Fruit fly (Drosophila melanogaster) whole organism, embryonic: ENCODE data around the gene Cnep1r2.

Experiments
- Aef1 ChIP-seq: fragments of 200-800 bp; sonication (Bioruptor generic); IDR thresholded peaks from 3 replicates; pipeline ENCODE4 v1.3.6; 2022; ENCODE audit warnings: missing biosample characterization, missing genetic modification characterization
- Atf3 ChIP-seq: fragments of 200-800 bp; sonication (Bioruptor generic); optimal IDR thresholded peaks from 3 replicates; lab custom pipeline; 2016; ENCODE audit warnings: missing biosample characterization, missing genetic modification characterization
- B-H1 ChIP-seq: fragments of 200-800 bp; sonication (Bioruptor generic); IDR thresholded peaks from 3 replicates; pipeline ENCODE4 v1.3.6; 2022; ENCODE audit warnings: missing biosample characterization, missing genetic modification characterization
- CG10267 ChIP-seq: fragments of 200-800 bp; sonication (Bioruptor generic); optimal IDR thresholded peaks from 2 replicates; lab custom pipeline; 2018; ENCODE audit warnings: missing biosample characterization, mild to moderate bottlenecking, missing genetic modification characterization, moderate library complexity
- CG11696 ChIP-seq: fragments of 200-800 bp; sonication (Bioruptor generic); IDR thresholded peaks from 2 replicates; pipeline ENCODE4 v1.3.6; 2022; ENCODE audit warnings: missing biosample characterization, missing genetic modification characterization
- CG15696 ChIP-seq: fragments of 200-800 bp; sonication (Bioruptor generic); optimal IDR thresholded peaks from 2 replicates; lab custom pipeline; 2019; ENCODE audit warnings: missing biosample characterization, mild to moderate bottlenecking, missing genetic modification characterization, moderate library complexity
- CG18619 ChIP-seq: fragments of 200-800 bp; sonication (Bioruptor generic); optimal IDR thresholded peaks from 3 replicates; lab custom pipeline; 2017; ENCODE audit warnings: missing biosample characterization, mild to moderate bottlenecking, missing genetic modification characterization
- CG2116 ChIP-seq: fragments of 200-800 bp; sonication (Bioruptor generic); optimal IDR thresholded peaks from 3 replicates; lab custom pipeline; 2018; ENCODE audit warnings: missing biosample characterization, mild to moderate bottlenecking, missing genetic modification characterization
- CG2120 ChIP-seq: fragments of 200-800 bp; sonication (Bioruptor generic); optimal IDR thresholded peaks from 3 replicates; lab custom pipeline; 2016; ENCODE audit warnings: missing biosample characterization, missing genetic modification characterization
- CG2202 ChIP-seq: fragments of 200-800 bp; sonication (Bioruptor generic); optimal IDR thresholded peaks from 2 replicates; lab custom pipeline; 2018; ENCODE audit warnings: missing biosample characterization, mild to moderate bottlenecking, missing genetic modification characterization
- CG31224 ChIP-seq: fragments of 200-800 bp; sonication (Bioruptor generic); IDR thresholded peaks from 2 replicates; pipeline ENCODE4 v1.3.6; 2022; ENCODE audit warnings: missing biosample characterization, missing genetic modification characterization
- CG6254 ChIP-seq: fragments of 200-800 bp; sonication (Bioruptor generic); optimal IDR thresholded peaks from 3 replicates; lab custom pipeline; 2017; ENCODE audit warnings: mild to moderate bottlenecking, missing biosample characterization, missing genetic modification reagents, missing genetic modification characterization
- CG8290 ChIP-seq, 3 experiments: fragments of 200-800 bp; sonication (Bioruptor generic); optimal IDR thresholded peaks; 2 replicates each; lab custom pipeline; 2016 to 2019; ENCODE audit warnings: missing biosample characterization in 3 of 3, missing genetic modification characterization in 3 of 3, mild to moderate bottlenecking in 2 of 3, moderate library complexity in 1 of 3
- CG8765 ChIP-seq: fragments of 200-800 bp; sonication (Bioruptor generic); IDR thresholded peaks from 2 replicates; pipeline ENCODE4 v1.3.6; 2022; ENCODE audit warnings: missing biosample characterization, missing genetic modification characterization
- CG8924 ChIP-seq: fragments of 200-800 bp; optimal IDR thresholded peaks from 3 replicates; lab custom pipeline; 2019; ENCODE audit warnings: missing biosample characterization, mild to moderate bottlenecking, missing genetic modification characterization, moderate library complexity
- CkIIα-i1 ChIP-seq: fragments of 200-800 bp; sonication (Bioruptor generic); IDR thresholded peaks from 2 replicates; pipeline ENCODE4 v1.3.6; 2022; ENCODE audit warnings: missing biosample characterization, missing genetic modification characterization
- Dip3 ChIP-seq: fragments of 200-800 bp; sonication (Bioruptor generic); optimal IDR thresholded peaks from 3 replicates; lab custom pipeline; 2016; ENCODE audit warnings: missing biosample characterization, missing genetic modification characterization
- HHEX ChIP-seq: fragments of 200-800 bp; sonication (Bioruptor generic); optimal IDR thresholded peaks from 3 replicates; lab custom pipeline; 2017; ENCODE audit warnings: missing biosample characterization, mild to moderate bottlenecking, missing genetic modification characterization, missing genetic modification reagents
- HLH3B ChIP-seq: fragments of 200-800 bp; sonication (Bioruptor generic); IDR thresholded peaks from 2 replicates; pipeline ENCODE4 v1.3.6; 2022; ENCODE audit warnings: missing biosample characterization, missing genetic modification characterization
- HLHmδ ChIP-seq: fragments of 200-800 bp; sonication (Bioruptor generic); optimal IDR thresholded peaks from 2 replicates; lab custom pipeline; 2018; ENCODE audit warnings: missing biosample characterization, mild to moderate bottlenecking, missing genetic modification characterization, moderate library complexity
- Hey ChIP-seq: fragments of 200-800 bp; sonication (Bioruptor generic); optimal IDR thresholded peaks from 3 replicates; lab custom pipeline; 2018; ENCODE audit warnings: missing biosample characterization, mild to moderate bottlenecking, missing genetic modification characterization
- Kr ChIP-seq: fragments of 200-800 bp; sonication (Bioruptor generic); optimal IDR thresholded peaks from 2 replicates; lab custom pipeline; 2017; ENCODE audit warnings: missing biosample characterization, mild to moderate bottlenecking, missing genetic modification characterization
- Lim3 ChIP-seq: fragments of 200-800 bp; sonication (Bioruptor generic); IDR thresholded peaks from 2 replicates; pipeline ENCODE4 v1.3.6; 2022; ENCODE audit warnings: missing biosample characterization, missing genetic modification characterization
- Mrtf ChIP-seq: fragments of 200-800 bp; sonication (Bioruptor generic); IDR thresholded peaks from 3 replicates; pipeline ENCODE4 v1.3.6; 2022; ENCODE audit warnings: missing biosample characterization, missing genetic modification characterization
- NC2α ChIP-seq: fragments of 200-800 bp; sonication (Bioruptor generic); optimal IDR thresholded peaks from 2 replicates; lab custom pipeline; 2016; ENCODE audit warnings: missing biosample characterization, missing genetic modification characterization
- NK7.1 ChIP-seq: fragments of 200-800 bp; sonication (Bioruptor generic); optimal IDR thresholded peaks from 3 replicates; lab custom pipeline; 2016; ENCODE audit warnings: missing biosample characterization, missing genetic modification characterization
- Optix ChIP-seq: fragments of 200-800 bp; sonication (Bioruptor generic); IDR thresholded peaks from 3 replicates; pipeline ENCODE4 v1.3.6; 2022; ENCODE audit warnings: missing biosample characterization, missing genetic modification characterization
- Stat92E ChIP-seq, 3 experiments: fragments of >200 bp in 2 of 3; fragments of 200-800 bp in 1 of 3; sonication (Bioruptor generic) in 1 of 3; optimal IDR thresholded peaks; 2 replicates each; lab custom pipeline; 2017 to 2019; ENCODE audit warnings: missing biosample characterization in 3 of 3, missing genetic modification characterization in 3 of 3, mild to moderate bottlenecking in 1 of 3, moderate library complexity in 1 of 3
- Xrp1 ChIP-seq: fragments of 200-800 bp; sonication (Bioruptor generic); IDR thresholded peaks from 2 replicates; pipeline ENCODE4 v1.3.6; 2022; ENCODE audit warnings: missing biosample characterization, missing genetic modification characterization
- ab ChIP-seq: fragments of 200-800 bp; sonication (Bioruptor generic); optimal IDR thresholded peaks from 2 replicates; lab custom pipeline; 2016; ENCODE audit warnings: missing biosample characterization, missing genetic modification characterization
- aop ChIP-seq: fragments of 200-800 bp; sonication (Bioruptor generic); IDR thresholded peaks from 2 replicates; pipeline ENCODE4 v1.3.6; 2022; ENCODE audit warnings: missing biosample characterization, missing genetic modification characterization
- bbx ChIP-seq: fragments of 200-800 bp; sonication (Bioruptor generic); IDR thresholded peaks from 2 replicates; pipeline ENCODE4 v1.3.6; 2022; ENCODE audit warnings: missing biosample characterization, missing genetic modification characterization; ENCODE audit not compliant: partially characterized antibody
- caup ChIP-seq: fragments of 200-800 bp; sonication (Bioruptor generic); optimal IDR thresholded peaks from 3 replicates; lab custom pipeline; 2017; ENCODE audit warnings: missing biosample characterization, mild to moderate bottlenecking, missing genetic modification characterization, moderate library complexity; ENCODE audit not compliant: severe bottlenecking
- cg ChIP-seq: fragments of 200-800 bp; sonication (Bioruptor generic); optimal IDR thresholded peaks from 3 replicates; lab custom pipeline; 2019; ENCODE audit warnings: missing biosample characterization, mild to moderate bottlenecking, missing genetic modification characterization, moderate library complexity
- exex ChIP-seq: fragments of 200-800 bp; sonication (Bioruptor generic); optimal IDR thresholded peaks from 4 replicates; lab custom pipeline; 2018; ENCODE audit warnings: missing biosample characterization, mild to moderate bottlenecking, missing genetic modification characterization, moderate library complexity
- fru ChIP-seq: fragments of >200 bp; optimal IDR thresholded peaks from 2 replicates; lab custom pipeline; 2017
- gcm2 ChIP-seq: fragments of 200-800 bp; sonication (Bioruptor generic); optimal IDR thresholded peaks from 2 replicates; lab custom pipeline; 2016; ENCODE audit warnings: missing biosample characterization, missing genetic modification characterization
- grau ChIP-seq: fragments of 200-800 bp; optimal IDR thresholded peaks from 3 replicates; lab custom pipeline; 2019; ENCODE audit warnings: missing biosample characterization, mild to moderate bottlenecking, missing genetic modification characterization, moderate library complexity
- knrl ChIP-seq: fragments of 200-800 bp; sonication (Bioruptor generic); IDR thresholded peaks from 3 replicates; pipeline ENCODE4 v1.3.6; 2022; ENCODE audit warnings: missing biosample characterization, missing genetic modification characterization; ENCODE audit not compliant: partially characterized antibody
- nerfin-1 ChIP-seq: fragments of 200-800 bp; sonication (Bioruptor generic); optimal IDR thresholded peaks from 3 replicates; lab custom pipeline; 2019; ENCODE audit warnings: missing biosample characterization, mild to moderate bottlenecking, missing genetic modification characterization, moderate library complexity
- onecut ChIP-seq: fragments of 200-800 bp; sonication (Bioruptor generic); IDR thresholded peaks from 2 replicates; pipeline ENCODE4 v1.3.6; 2022; ENCODE audit warnings: missing biosample characterization, missing genetic modification characterization
- psq ChIP-seq: fragments of 200-800 bp; sonication (Bioruptor generic); optimal IDR thresholded peaks from 2 replicates; lab custom pipeline; 2017; ENCODE audit warnings: missing biosample characterization, missing genetic modification characterization
- pzg ChIP-seq: fragments of 200-800 bp; sonication (Bioruptor generic); optimal IDR thresholded peaks from 3 replicates; lab custom pipeline; 2018; ENCODE audit warnings: missing biosample characterization, mild to moderate bottlenecking, missing genetic modification characterization, moderate library complexity
- repo ChIP-seq: fragments of 200-800 bp; sonication (Bioruptor generic); optimal IDR thresholded peaks from 2 replicates; lab custom pipeline; 2016; ENCODE audit warnings: missing biosample characterization, missing genetic modification characterization
- scrt ChIP-seq: fragments of 200-800 bp; sonication (Bioruptor generic); optimal IDR thresholded peaks from 2 replicates; lab custom pipeline; 2018; ENCODE audit warnings: missing biosample characterization, mild to moderate bottlenecking, missing genetic modification characterization, moderate library complexity
- sens-2 ChIP-seq: fragments of 200-800 bp; sonication (Bioruptor generic); IDR thresholded peaks from 2 replicates; pipeline ENCODE4 v1.3.6; 2022; ENCODE audit warnings: missing biosample characterization, missing genetic modification characterization
- sqz ChIP-seq: fragments of 200-800 bp; sonication (Bioruptor generic); optimal IDR thresholded peaks from 3 replicates; lab custom pipeline; 2018; ENCODE audit warnings: missing biosample characterization, mild to moderate bottlenecking, missing genetic modification characterization
- vfl ChIP-seq: fragments of 200-800 bp; sonication (Bioruptor generic); optimal IDR thresholded peaks from 2 replicates; lab custom pipeline; 2016; ENCODE audit warnings: missing biosample characterization, missing genetic modification characterization
- vvl ChIP-seq: fragments of 200-800 bp; sonication (Bioruptor generic); IDR thresholded peaks from 2 replicates; pipeline ENCODE4 v1.3.6; 2022; ENCODE audit warnings: missing biosample characterization, missing genetic modification characterization

Gene Cnep1r2

dm6 chr3L:10665433-10666150 lies 27.6 kb downstream of the Cnep1r2 start (continued):
- peak; percentile 84 for TF ChIP-seq Aef1
- no peak for TF ChIP-seq bbx (GFP tag; lab: Robert Waterston, UW)
- TF ChIP-seq CG6254: peak; percentile 95
- peak; percentile 99 for TF ChIP-seq CG8924 (tag; lab: Kevin White, UChicago)
- TF ChIP-seq Atf3 (GFP tag; lab: Kevin White, UChicago): peak; percentile 78
- peak; percentile 68 for TF ChIP-seq psq (GFP tag; lab: Kevin White, UChicago)
- TF ChIP-seq Mrtf (GFP tag; lab: Robert Waterston, UW): peak; percentile 85
- TF ChIP-seq repo: peak; percentile 69
- TF ChIP-seq Xrp1: peak; percentile 98
- peak; percentile 94 for TF ChIP-seq cg (GFP tag; lab: Kevin White, UChicago)
- no peak for TF ChIP-seq HLHmδ (GFP tag; lab: Kevin White, UChicago)
- TF ChIP-seq Optix (GFP tag; lab: Robert Waterston, UW): peak; percentile 41; the same call in 1 of the 3 replicates
- peak; percentile 94 for TF ChIP-seq CG8290 (GFP tag; optimal IDR thresholded peaks at IDR 0.05; lab: Kevin White, UChicago)
- peak; percentile 85 to 96 for TF ChIP-seq CG8290 (tag; optimal IDR thresholded peaks at IDR 0.05; lab: Kevin White, UChicago)
- TF ChIP-seq knrl (GFP tag; lab: Robert Waterston, UW): no peak
- no peak for TF ChIP-seq CkIIα-i1
- peak; percentile 89 for TF ChIP-seq onecut (GFP tag; lab: Robert Waterston, UW)
- peak; percentile 81 for TF ChIP-seq Kr
- TF ChIP-seq grau (tag; lab: Kevin White, UChicago): peak; percentile 97
- peak; percentile 95 for TF ChIP-seq scrt (GFP tag; lab: Kevin White, UChicago)
- TF ChIP-seq CG10267: peak; percentile 96
- TF ChIP-seq Lim3: 0 out of 2 replicates have a peak, but pooled peaks have one; percentile 57
- TF ChIP-seq CG2202: peak; percentile 96
- TF ChIP-seq aop (GFP tag; lab: Robert Waterston, UW): peak; percentile 82
- peak; percentile 97 for TF ChIP-seq HHEX (GFP tag; lab: Kevin White, UChicago)
- peak; percentile 83 for TF ChIP-seq vfl
- peak; percentile 81 for TF ChIP-seq CG8765 (GFP tag; lab: Robert Waterston, UW)
- peak; percentile 88 for TF ChIP-seq CG2120 (GFP tag; lab: Kevin White, UChicago)
- peak; percentile 88 for TF ChIP-seq exex
- TF ChIP-seq pzg (GFP tag; lab: Kevin White, UChicago): no peak
- peak; percentile 74 for TF ChIP-seq Dip3 (GFP tag; lab: Kevin White, UChicago)
- TF ChIP-seq NK7.1 (GFP tag; lab: Kevin White, UChicago): peak; percentile 67
- TF ChIP-seq CG11696 (GFP tag; lab: Robert Waterston, UW): peak; percentile 98
- peak; percentile 92 for TF ChIP-seq HLH3B (GFP tag; lab: Robert Waterston, UW)
- peak; percentile 84 for TF ChIP-seq gcm2
- peak; percentile 98 for TF ChIP-seq CG18619 (GFP tag; lab: Kevin White, UChicago)
- TF ChIP-seq fru (lab: Kevin White, UChicago): no peak
- TF ChIP-seq vvl: peak; percentile 96
- TF ChIP-seq ab (GFP tag; lab: Kevin White, UChicago): peak; percentile 51
- peak in 2 of 3 experiments; percentile 73 to 98 for TF ChIP-seq Stat92E (GFP tag; optimal IDR thresholded peaks at IDR 0.05; lab: Kevin White, UChicago)
- TF ChIP-seq B-H1 (GFP tag; lab: Robert Waterston, UW): peak; percentile 89
- peak; percentile 84 for TF ChIP-seq CG31224 (GFP tag; lab: Robert Waterston, UW)
- peak; percentile 64 for TF ChIP-seq NC2α (GFP tag; lab: Kevin White, UChicago)
- TF ChIP-seq CG2116: peak; percentile 87
- peak; percentile 98 for TF ChIP-seq nerfin-1 (tag; lab: Kevin White, UChicago)
- peak; percentile 64 for TF ChIP-seq sens-2 (GFP tag; lab: Robert Waterston, UW)
- TF ChIP-seq caup (GFP tag; lab: Kevin White, UChicago): peak; percentile 95
- TF ChIP-seq sqz: peak; percentile 98
- TF ChIP-seq CG15696 (tag; lab: Kevin White, UChicago): peak; percentile 98
- peak; percentile 82 for TF ChIP-seq Hey (tag; lab: Kevin White, UChicago)
